Worm (Caenorhabditis elegans): ENCODE measurements around the gene mdt-11.

The mdt-11 gene

DNA sequence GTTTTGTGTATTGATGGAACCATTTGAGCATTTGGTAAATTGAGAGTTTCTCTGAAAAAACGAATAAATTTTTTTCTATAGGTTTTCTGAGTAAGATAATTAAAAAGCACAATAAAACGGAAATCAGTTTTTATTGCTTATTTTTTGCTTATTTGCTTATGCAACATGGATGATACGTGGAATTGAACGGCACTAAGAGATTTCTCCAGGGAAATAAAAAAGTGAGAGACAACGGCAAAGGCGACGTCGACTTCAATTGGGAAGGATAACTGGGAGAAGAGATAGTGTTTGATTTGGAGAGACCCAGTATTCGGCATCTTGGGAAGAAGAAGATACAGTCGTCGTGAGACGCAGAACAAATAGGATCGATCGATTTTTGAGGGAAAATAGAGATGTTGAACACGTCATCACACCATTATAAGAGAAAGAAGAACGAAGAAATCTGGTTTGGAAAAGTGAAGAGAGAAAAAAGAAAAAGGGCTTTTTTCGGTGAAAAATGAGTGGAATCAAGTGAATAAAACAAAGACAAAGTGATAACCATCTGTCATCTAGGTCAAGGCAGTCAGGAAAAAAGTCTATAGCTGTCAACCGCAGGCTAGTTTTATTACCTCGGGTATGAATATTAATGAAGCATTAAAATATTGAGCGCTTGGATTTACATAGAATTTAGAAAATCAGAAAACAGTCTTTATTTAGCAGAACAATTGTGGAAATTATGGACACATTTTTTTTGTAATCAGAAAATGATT is 22.7 kb upstream of the mdt-11 start, which contains the start of gene tmem-131:
Gene tmem-131, minus strand, starts transcription at position 51 of the 749 bp plus-strand sequence.
- no peak for TF ChIP-seq ceh-91 (GFP tag; IDR thresholded peaks at IDR 0.05)
- TF ChIP-seq F52B5.7 (tag; optimal IDR thresholded peaks at IDR 0.05), result no peak
- no peak for TF ChIP-seq hsf-1 (GFP tag; IDR thresholded peaks at IDR 0.05)
- no peak for TF ChIP-seq aptf-3 (GFP tag; IDR thresholded peaks at IDR 0.05)
- TF ChIP-seq lag-1 (GFP tag; IDR thresholded peaks at IDR 0.05), result no peak
- TF ChIP-seq atf-7 (tag; optimal IDR thresholded peaks at IDR 0.05), result no peak
- TF ChIP-seq B0035.1 (tag; optimal IDR thresholded peaks at IDR 0.05), result no peak
- no peak for TF ChIP-seq bed-2 (GFP tag; IDR thresholded peaks at IDR 0.05)
- peak in 1 of 2 experiments; percentile 43 for TF ChIP-seq let-607 (tag; optimal IDR thresholded peaks at IDR 0.05)
- no peak for TF ChIP-seq madf-3 (GFP tag; IDR thresholded peaks at IDR 0.05)
- TF ChIP-seq nhr-80 (tag; optimal IDR thresholded peaks at IDR 0.05), result no peak
- TF ChIP-seq snpc-1.1 (tag; optimal IDR thresholded peaks at IDR 0.05; ENCODE audit: insufficient read depth), result no peak
- peak; percentile 64 for TF ChIP-seq hmg-1.2 (GFP tag; IDR thresholded peaks at IDR 0.05)
- peak; percentile 82 for TF ChIP-seq aptf-2 (GFP tag; conservative IDR thresholded peaks at IDR 0.05)
- TF ChIP-seq B0336.3 (GFP tag; IDR thresholded peaks at IDR 0.05), result no peak
- no peak for TF ChIP-seq Y95B8A.8 (GFP tag; IDR thresholded peaks at IDR 0.05)
- TF ChIP-seq K11D2.4 (GFP tag; IDR thresholded peaks at IDR 0.05), result no peak

ce11 chrIII:4998956-4999425 is 22.0 kb upstream of the mdt-11 start, which contains the start of gene smcr-8:
Gene smcr-8 (plus strand): TSS chrIII:4999375.
- TF ChIP-seq ets-4 (GFP tag; optimal IDR thresholded peaks at IDR 0.05) (no peak), mxl-1 (tag; optimal IDR thresholded peaks at IDR 0.05) (no peak), F57A8.1 (GFP tag; optimal IDR thresholded peaks at IDR 0.05) (no peak), dox-1 (GFP tag; IDR thresholded peaks at IDR 0.05) (peak; percentile 86), F10E7.11 (tag; optimal IDR thresholded peaks at IDR 0.05) (no peak), hrde-1 (tag; optimal IDR thresholded peaks at IDR 0.05; ENCODE audit: borderline replicate concordance) (no peak), B0261.1 (tag; optimal IDR thresholded peaks at IDR 0.05) (no peak), aptf-2 (GFP tag; conservative IDR thresholded peaks at IDR 0.05) (no peak), ceh-27 (GFP tag; optimal IDR thresholded peaks at IDR 0.05) (peak; percentile 49), nhr-179 (tag; optimal IDR thresholded peaks at IDR 0.05) (no peak), sea-2 (GFP tag; IDR thresholded peaks at IDR 0.05) (no peak), egl-18 (GFP tag; IDR thresholded peaks at IDR 0.05) (no peak), ceh-58 (GFP tag; IDR thresholded peaks at IDR 0.05) (no peak), Y53G8AR.9 (GFP tag; conservative IDR thresholded peaks at IDR 0.05) (no peak), hmg-20 (GFP tag; IDR thresholded peaks at IDR 0.05) (no peak), tbp1 (GFP tag; optimal IDR thresholded peaks at IDR 0.05) (no peak), snpc-4 (GFP tag; optimal IDR thresholded peaks at IDR 0.05) (no peak), snpc-4 (tag; optimal IDR thresholded peaks at IDR 0.05) (no peak), ztf-6 (GFP tag; IDR thresholded peaks at IDR 0.05) (no peak), pha-4 (tag; optimal IDR thresholded peaks at IDR 0.05) (no peak), ztf-18 (tag; optimal IDR thresholded peaks at IDR 0.05) (peak; percentile 72), D2030.7 (GFP tag; IDR thresholded peaks at IDR 0.05) (peak; percentile 68), F39B2.1 (GFP tag; IDR thresholded peaks at IDR 0.05) (no peak), lin-54 (GFP tag; optimal IDR thresholded peaks at IDR 0.05) (no peak), hmg-1.2 (GFP tag; IDR thresholded peaks at IDR 0.05) (no peak), nhr-90 (tag; optimal IDR thresholded peaks at IDR 0.05) (no peak), madf-6 (GFP tag; IDR thresholded peaks at IDR 0.05) (peak; percentile 82), ceh-100 (GFP tag; IDR thresholded peaks at IDR 0.05) (no peak), mes-4 (tag; optimal IDR thresholded peaks at IDR 0.05) (no peak), aptf-3 (GFP tag; IDR thresholded peaks at IDR 0.05) (no peak), ZK185.1 (tag; optimal IDR thresholded peaks at IDR 0.05; ENCODE audit: poor library complexity, severe bottlenecking) (no peak), Y79H2A.3 (GFP tag; conservative IDR thresholded peaks at IDR 0.05) (0 out of 2 replicates have a peak, but pooled peaks have one; percentile 40), chd-7 (tag; optimal IDR thresholded peaks at IDR 0.05) (no peak)
